ENCODE assay signal across 7 worm cellular contexts in the genomic region with DNA sequence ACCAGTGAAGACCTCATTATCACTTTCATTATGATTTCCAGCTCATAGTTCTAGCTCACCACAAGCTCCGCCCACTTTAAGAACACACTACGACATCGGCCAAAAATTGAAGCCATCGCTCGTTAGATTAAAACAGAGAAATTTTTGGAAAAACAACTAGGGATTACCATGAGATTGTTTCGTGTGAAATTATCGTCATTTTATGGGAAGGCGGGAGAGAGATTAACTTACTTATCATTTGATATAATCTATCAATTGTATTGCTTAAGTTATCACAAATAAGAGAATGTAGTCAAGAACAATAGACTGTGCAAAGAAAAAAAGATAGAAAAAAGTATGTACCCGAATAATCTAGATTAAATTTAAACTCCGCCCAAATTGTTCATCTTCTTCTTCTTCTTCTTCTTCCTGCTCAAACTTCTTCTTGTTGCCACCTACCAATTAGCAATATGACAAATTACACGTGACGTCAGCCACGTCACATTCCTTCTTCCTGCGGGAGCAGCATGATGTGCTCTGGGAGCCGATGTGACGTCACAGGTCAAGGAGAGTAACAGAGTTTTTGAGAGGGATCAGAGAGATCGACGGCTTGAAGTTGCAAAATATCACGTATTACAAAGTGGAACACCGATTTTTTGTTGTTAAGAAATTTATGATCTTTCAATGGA.
TF ChIP-seq lines count a peak whose summit lies in the region.

A gene (minus strand): TSS at position 51 of the 668 bp plus-strand sequence.

TF ChIP-seq in whole organism, L1 larva, 84 proteins besides CTCF, POLR2A, EP300 and RAD21 (continues in another document):
- TF ChIP-seq fos-1 (tag; optimal IDR thresholded peaks at IDR 0.05; lab: Kevin White, UChicago) (no peak), swsn-7 (tag; optimal IDR thresholded peaks at IDR 0.05; lab: Kevin White, UChicago) (peak; percentile 37), hlh-17 (GFP tag; optimal IDR thresholded peaks at IDR 0.05; lab: Kevin White, UChicago; ENCODE audit: borderline replicate concordance) (no peak), lin-15B (tag; optimal IDR thresholded peaks at IDR 0.05; lab: Kevin White, UChicago) (no peak), nhr-11 (tag; optimal IDR thresholded peaks at IDR 0.05; lab: Kevin White, UChicago) (peak; percentile 6), nhr-20 (tag; optimal IDR thresholded peaks at IDR 0.05; lab: Kevin White, UChicago) (peak; percentile 66), Y116A8C.19 (tag; optimal IDR thresholded peaks at IDR 0.05; lab: Kevin White, UChicago; ENCODE audit: borderline replicate concordance) (no peak), nhr-28 (tag; optimal IDR thresholded peaks at IDR 0.05; lab: Kevin White, UChicago) (no peak), sup-37 (GFP tag; optimal IDR thresholded peaks at IDR 0.05; lab: Kevin White, UChicago) (no peak), snpc-4 (tag; optimal IDR thresholded peaks at IDR 0.05; lab: Kevin White, UChicago) (no peak), ets-5 (GFP tag; IDR thresholded peaks at IDR 0.05; lab: Robert Waterston, UW) (no peak), snu-23 (GFP tag; optimal IDR thresholded peaks at IDR 0.05; lab: Kevin White, UChicago) (peak; percentile 51)

TF ChIP-seq in whole organism, L2 larva, 48 proteins besides CTCF, POLR2A, EP300 and RAD21 (continues in another document):
- TF ChIP-seq lsy-2 (tag; optimal IDR thresholded peaks at IDR 0.05; lab: Kevin White, UChicago) (peak in 1 of 2 experiments; percentile 66), lin-39 (tag; optimal IDR thresholded peaks at IDR 0.05; lab: Kevin White, UChicago) (no peak), C34F6.9 (tag; optimal IDR thresholded peaks at IDR 0.05; lab: Kevin White, UChicago) (peak; percentile 68), fos-1 (tag; optimal IDR thresholded peaks at IDR 0.05; lab: Kevin White, UChicago) (no peak), nhr-129 (tag; optimal IDR thresholded peaks at IDR 0.05; lab: Kevin White, UChicago) (peak; percentile 70), mab-5 (tag; optimal IDR thresholded peaks at IDR 0.05; lab: Kevin White, UChicago) (peak; percentile 62), crh-2 (tag; optimal IDR thresholded peaks at IDR 0.05; lab: Kevin White, UChicago) (peak; percentile 93), egl-27 (tag; optimal IDR thresholded peaks at IDR 0.05; lab: Kevin White, UChicago) (no peak), F13H6.1 (tag; optimal IDR thresholded peaks at IDR 0.05; lab: Kevin White, UChicago) (peak; percentile 70), sem-4 (tag; optimal IDR thresholded peaks at IDR 0.05; lab: Kevin White, UChicago) (peak; percentile 14), ama-1 (optimal IDR thresholded peaks at IDR 0.05; lab: Kevin White, UChicago) (no peak), ztf-4 (tag; optimal IDR thresholded peaks at IDR 0.05; lab: Kevin White, UChicago) (peak; percentile 83)

TF ChIP-seq in whole organism, L3 larva, 47 proteins besides CTCF, POLR2A, EP300 and RAD21:
- TF ChIP-seq nhr-12 (tag; optimal IDR thresholded peaks at IDR 0.05; lab: Kevin White, UChicago) (no peak), zag-1 (tag; optimal IDR thresholded peaks at IDR 0.05; lab: Kevin White, UChicago) (no peak), egl-5 (tag; optimal IDR thresholded peaks at IDR 0.05; lab: Kevin White, UChicago) (peak; percentile 36), nfya-1 (tag; optimal IDR thresholded peaks at IDR 0.05; lab: Kevin White, UChicago; ENCODE audit: insufficient read depth) (peak; percentile 60), pqm-1 (tag; optimal IDR thresholded peaks at IDR 0.05; lab: Kevin White, UChicago) (no peak), nhr-11 (tag; optimal IDR thresholded peaks at IDR 0.05; lab: Kevin White, UChicago) (no peak), nhr-43 (tag; optimal IDR thresholded peaks at IDR 0.05; lab: Kevin White, UChicago; ENCODE audit: poor library complexity, severe bottlenecking) (no peak), lin-39 (tag; optimal IDR thresholded peaks at IDR 0.05; lab: Kevin White, UChicago) (peak; percentile 42)

TF ChIP-seq in whole organism, L4 larva, 104 proteins besides CTCF, POLR2A, EP300 and RAD21 (continues in another document):
- TF ChIP-seq hlh-30 (tag; optimal IDR thresholded peaks at IDR 0.05; lab: Kevin White, UChicago; ENCODE audit: insufficient read depth), result peak; percentile 64
- peak; percentile 14 to 94 for TF ChIP-seq hif-1 (tag; optimal IDR thresholded peaks at IDR 0.05; lab: Kevin White, UChicago)
- no peak for TF ChIP-seq mes-2 (tag; optimal IDR thresholded peaks at IDR 0.05; lab: Kevin White, UChicago; ENCODE audit: poor library complexity, severe bottlenecking)
- TF ChIP-seq daf-16 (GFP tag; optimal IDR thresholded peaks at IDR 0.05; lab: Kevin White, UChicago), result peak in 1 of 2 experiments; percentile 89
- TF ChIP-seq daf-16 (tag; optimal IDR thresholded peaks at IDR 0.05; lab: Kevin White, UChicago), result no peak
- no peak for TF ChIP-seq daf-19 (GFP tag; conservative IDR thresholded peaks at IDR 0.05; lab: Robert Waterston, UW)
- no peak for TF ChIP-seq mep-1 (tag; optimal IDR thresholded peaks at IDR 0.05; lab: Kevin White, UChicago)
- TF ChIP-seq snpc-1.2 (GFP tag; IDR thresholded peaks at IDR 0.05; lab: Robert Waterston, UW), result no peak
- TF ChIP-seq mxl-3 (GFP tag; optimal IDR thresholded peaks at IDR 0.05; lab: Kevin White, UChicago), result no peak
- no peak for TF ChIP-seq sdz-12 (GFP tag; optimal IDR thresholded peaks at IDR 0.05; lab: Kevin White, UChicago)
- TF ChIP-seq lin-29 (GFP tag; IDR thresholded peaks at IDR 0.05; lab: Robert Waterston, UW), result no peak
- TF ChIP-seq hlh-11 (tag; optimal IDR thresholded peaks at IDR 0.05; lab: Kevin White, UChicago), result peak; percentile 41
- no peak for TF ChIP-seq nhr-102 (tag; optimal IDR thresholded peaks at IDR 0.05; lab: Kevin White, UChicago)

TF ChIP-seq in whole organism, late embryonic, 69 proteins besides CTCF, POLR2A, EP300 and RAD21:
- TF ChIP-seq unc-55 (GFP tag; optimal IDR thresholded peaks at IDR 0.05; lab: Kevin White, UChicago) (peak; percentile 33), ceh-18 (tag; optimal IDR thresholded peaks at IDR 0.05; lab: Kevin White, UChicago) (no peak)
TF ChIP-seq in whole organism, late embryonic: peak in this region for 1.

TF ChIP-seq in whole organism, mixed stage, embryonic, 35 proteins besides CTCF, POLR2A, EP300 and RAD21:
- TF ChIP-seq hlh-1 (tag; optimal IDR thresholded peaks at IDR 0.05; lab: Kevin White, UChicago) (no peak), unc-62 (GFP tag; optimal IDR thresholded peaks at IDR 0.05; lab: Kevin White, UChicago) (peak; percentile 54), zip-8 (tag; optimal IDR thresholded peaks at IDR 0.05; lab: Kevin White, UChicago) (peak; percentile 16)

TF ChIP-seq in whole organism, young adult, 124 proteins besides CTCF, POLR2A, EP300 and RAD21:
- TF ChIP-seq K11D2.4 (GFP tag; IDR thresholded peaks at IDR 0.05; lab: Robert Waterston, UW), result 0 out of 2 replicates have a peak, but pooled peaks have one; percentile 25
- TF ChIP-seq K12H6.12 (tag; optimal IDR thresholded peaks at IDR 0.05; lab: Kevin White, UChicago), result no peak
- TF ChIP-seq dox-1 (GFP tag; IDR thresholded peaks at IDR 0.05; lab: Robert Waterston, UW), result no peak
- TF ChIP-seq akir-1 (GFP tag; optimal IDR thresholded peaks at IDR 0.05; lab: Kevin White, UChicago), result no peak
- TF ChIP-seq hsf-1 (GFP tag; IDR thresholded peaks at IDR 0.05; lab: Robert Waterston, UW), result 0 out of 2 replicates have a peak, but pooled peaks have one; percentile 17
- TF ChIP-seq mcd-1 (GFP tag; IDR thresholded peaks at IDR 0.05; lab: Robert Waterston, UW), result no peak
